Worm (Caenorhabditis elegans) whole organism, L1 larva: ENCODE data around the gene F13E9.15.

Experiments used
- ama-1 ChIP-seq: fragments of 150-350 bp; optimal IDR thresholded peaks from 2 replicates; lab custom pipeline; 2014
- dpl-1 ChIP-seq, 3 experiments: fragments of 150-350 bp in 2 of 3; sonication (generic microtip) in 1 of 3; optimal IDR thresholded peaks; 2 replicates each; lab custom pipeline; 2014 to 2017; ENCODE audit warnings: missing biosample characterization in 3 of 3, missing genetic modification characterization in 3 of 3, missing genetic modification reagents in 3 of 3
- egl-27 ChIP-seq, 2 experiments: fragments of 150-350 bp in 1 of 2; sonication (generic microtip); optimal IDR thresholded peaks; 3 replicates each; lab custom pipeline; 2017 to 2018; ENCODE audit warnings: missing biosample characterization in 2 of 2, missing genetic modification characterization in 2 of 2, missing genetic modification reagents in 2 of 2
- nhr-71 ChIP-seq: sonication (generic microtip); optimal IDR thresholded peaks from 2 replicates; lab custom pipeline; 2016; ENCODE audit warnings: mild to moderate bottlenecking, missing genetic modification characterization, moderate library complexity, missing compliant biosample characterization
- nhr-76 ChIP-seq: sonication (generic microtip); optimal IDR thresholded peaks from 2 replicates; lab custom pipeline; 2017; ENCODE audit warnings: missing biosample characterization, missing genetic modification characterization
- pqm-1 ChIP-seq: sonication (generic microtip); optimal IDR thresholded peaks from 3 replicates; lab custom pipeline; 2017; ENCODE audit warnings: missing biosample characterization, missing genetic modification characterization
- snpc-4 ChIP-seq: fragments of 150-350 bp; optimal IDR thresholded peaks from 2 replicates; lab custom pipeline; 2014; ENCODE audit warnings: missing biosample characterization, missing genetic modification characterization
- unc-86 ChIP-seq: sonication (generic microtip); optimal IDR thresholded peaks from 2 replicates; lab custom pipeline; 2016; ENCODE audit warnings: missing genetic modification characterization, missing compliant biosample characterization

DNA sequence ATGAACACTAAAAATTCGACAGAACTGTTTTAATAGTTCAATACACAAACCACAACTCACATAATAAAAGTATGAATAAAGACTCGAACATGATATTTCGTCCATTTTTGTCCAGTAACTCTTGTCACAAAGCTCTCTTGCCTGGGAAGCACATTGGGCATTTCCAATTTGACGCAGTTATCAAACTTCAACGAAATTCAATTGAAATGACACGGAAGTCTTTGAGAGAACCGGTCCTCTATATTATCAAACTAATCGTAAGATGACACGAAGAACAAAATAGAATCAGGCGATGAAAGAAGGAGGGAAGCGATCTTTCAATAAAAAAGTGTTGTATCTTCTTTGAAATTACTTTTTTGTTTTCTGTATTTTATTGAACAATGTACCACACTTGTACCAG lies 34.6 kb downstream of the F13E9.15 start, which contains the start of gene T11G6.3:
- TF ChIP-seq egl-27 (tag; optimal IDR thresholded peaks at IDR 0.05; lab: Kevin White, UChicago): no peak
- no peak for TF ChIP-seq unc-86
- peak; percentile 4 for TF ChIP-seq nhr-71 (tag; lab: Kevin White, UChicago)
- TF ChIP-seq snpc-4: no peak
- TF ChIP-seq nhr-76 (tag; lab: Kevin White, UChicago): no peak
- no peak for TF ChIP-seq pqm-1 (tag; lab: Kevin White, UChicago)
- no peak for TF ChIP-seq ama-1 (lab: Kevin White, UChicago)
- TF ChIP-seq dpl-1 (GFP tag; optimal IDR thresholded peaks at IDR 0.05; lab: Kevin White, UChicago): no peak
